Worm (Caenorhabditis elegans) whole organism, early embryonic: ENCODE measurements around the gene srx-46.

Source experiments
- B0310.2 ChIP-seq: sonication (generic microtip); optimal IDR thresholded peaks from 2 replicates; lab custom pipeline; 2016; ENCODE audit warnings: mild to moderate bottlenecking, missing genetic modification characterization, missing compliant biosample characterization
- F13C5.2 ChIP-seq: sonication (generic microtip); optimal IDR thresholded peaks from 2 replicates; lab custom pipeline; 2017; ENCODE audit warnings: mild to moderate bottlenecking, missing genetic modification characterization, inconsistent platforms, missing compliant biosample characterization
- aly-1 ChIP-seq: sonication (generic microtip); optimal IDR thresholded peaks from 2 replicates; lab custom pipeline; 2016; ENCODE audit warnings: missing genetic modification characterization, missing compliant biosample characterization
- ama-1 ChIP-seq: fragments of 150-350 bp; optimal IDR thresholded peaks from 2 replicates; lab custom pipeline; 2014
- ceh-13 ChIP-seq: fragments of 200-800 bp; sonication (Bioruptor generic); optimal IDR thresholded peaks from 2 replicates; lab custom pipeline; 2018; ENCODE audit warnings: mild to moderate bottlenecking, missing genetic modification characterization, missing compliant biosample characterization
- ceh-36 ChIP-seq: sonication (generic microtip); optimal IDR thresholded peaks from 2 replicates; lab custom pipeline; 2016; ENCODE audit warnings: missing genetic modification characterization, inconsistent platforms, missing compliant biosample characterization
- ets-7 ChIP-seq: sonication (generic microtip); optimal IDR thresholded peaks from 2 replicates; lab custom pipeline; 2016; ENCODE audit warnings: missing genotype, missing genetic modification characterization, missing compliant biosample characterization
- flt-1 ChIP-seq: fragments of 200-800 bp; sonication (Bioruptor generic); IDR thresholded peaks from 2 replicates; pipeline ENCODE4 v1.3.6; 2022; ENCODE audit warnings: missing genetic modification characterization, missing compliant biosample characterization
- hmbx-1 ChIP-seq: sonication (generic microtip); optimal IDR thresholded peaks from 2 replicates; lab custom pipeline; 2016; ENCODE audit warnings: mild to moderate bottlenecking, missing genetic modification characterization, missing compliant biosample characterization
- hmg-4 ChIP-seq: fragments of 200-800 bp; sonication (Bioruptor generic); optimal IDR thresholded peaks from 2 replicates; lab custom pipeline; 2018; ENCODE audit warnings: mild to moderate bottlenecking, missing genetic modification characterization, missing compliant biosample characterization
- hnd-1 ChIP-seq: sonication (generic microtip); optimal IDR thresholded peaks from 2 replicates; lab custom pipeline; 2016; ENCODE audit warnings: missing genetic modification characterization, missing compliant biosample characterization
- pes-1 ChIP-seq: fragments of 200-800 bp; sonication (Bioruptor generic); IDR thresholded peaks from 2 replicates; pipeline ENCODE4 v1.3.6; 2022; ENCODE audit warnings: missing genetic modification reagents, missing genetic modification characterization, missing compliant biosample characterization
- scrt-1 ChIP-seq: fragments of 200-800 bp; sonication (Bioruptor generic); IDR thresholded peaks from 2 replicates; pipeline ENCODE4 v1.3.6; 2022; ENCODE audit warnings: missing genetic modification characterization, missing compliant biosample characterization
- sea-1 ChIP-seq: fragments of 200-800 bp; sonication (Bioruptor generic); conservative IDR thresholded peaks from 2 replicates; pipeline ENCODE4 v1.3.6; 2022; ENCODE audit warnings: missing genetic modification characterization, missing compliant biosample characterization
- tbx-11 ChIP-seq: fragments of 200-800 bp; sonication (Bioruptor generic); IDR thresholded peaks from 2 replicates; pipeline ENCODE4 v1.3.6; 2022; ENCODE audit warnings: missing genetic modification characterization, missing compliant biosample characterization
- tbx-37 ChIP-seq: fragments of 200-800 bp; sonication (Bioruptor generic); conservative IDR thresholded peaks from 2 replicates; pipeline ENCODE4 v1.3.6; 2022; ENCODE audit warnings: missing genetic modification reagents, missing genetic modification characterization, missing compliant biosample characterization
- tra-4 ChIP-seq: sonication (generic microtip); optimal IDR thresholded peaks from 2 replicates; lab custom pipeline; 2017; ENCODE audit warnings: missing genetic modification characterization, missing compliant biosample characterization

srx-46 gene

DNA sequence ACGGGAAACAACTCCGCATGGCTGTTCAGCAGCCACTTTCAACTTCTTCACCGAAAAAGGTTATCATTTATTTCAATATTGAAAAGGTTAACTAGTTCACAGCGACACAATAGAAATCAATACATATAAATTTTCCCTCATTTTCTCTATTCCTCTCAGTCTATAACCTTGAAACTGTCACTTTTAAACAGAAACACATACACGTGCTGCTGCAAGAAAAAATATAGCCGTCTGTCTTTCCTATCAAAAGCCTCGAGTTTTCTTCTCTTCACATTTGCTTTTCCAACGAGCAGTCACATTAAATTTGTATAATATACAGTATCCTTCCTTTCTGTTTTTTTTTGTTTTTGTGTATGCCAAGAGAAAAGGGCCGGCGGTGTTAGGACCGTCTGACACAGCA lies 28.9 kb upstream of the srx-46 start:
- TF ChIP-seq ama-1 (lab: Kevin White, UChicago) (no peak), aly-1 (no peak), hmbx-1 (no peak), sea-1 (no peak)

DNA sequence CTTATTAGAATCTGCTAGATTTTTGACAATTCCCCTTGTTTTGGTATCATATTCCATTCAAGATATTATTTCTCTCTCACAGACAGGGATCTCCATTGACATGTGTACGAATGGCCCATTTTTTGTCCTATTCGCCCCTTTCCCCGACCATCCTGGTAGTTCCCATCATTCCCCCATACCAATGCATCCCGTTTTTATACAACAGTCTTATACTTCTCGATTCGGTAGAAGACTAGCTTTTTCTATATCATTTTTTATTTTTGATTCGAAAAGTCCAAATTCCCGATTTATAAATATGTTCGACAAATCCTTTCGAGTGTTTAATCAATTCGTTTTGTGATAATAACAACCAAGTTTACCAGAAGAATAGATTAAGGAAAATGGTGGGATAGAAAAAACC lies 26.1 kb upstream of the srx-46 start:
- TF ChIP-seq ets-7 (tag; lab: Kevin White, UChicago) (no peak), sea-1 (no peak), flt-1 (GFP tag; lab: Robert Waterston, UW) (no peak), pes-1 (no peak), tbx-11 (GFP tag; lab: Robert Waterston, UW) (no peak), ceh-36 (tag; lab: Kevin White, UChicago) (no peak), ama-1 (lab: Kevin White, UChicago) (no peak), hmg-4 (GFP tag; lab: Kevin White, UChicago) (no peak), tbx-37 (GFP tag; lab: Robert Waterston, UW) (no peak), F13C5.2 (tag; lab: Kevin White, UChicago) (no peak), B0310.2 (tag; lab: Kevin White, UChicago) (no peak), hmbx-1 (no peak)

DNA sequence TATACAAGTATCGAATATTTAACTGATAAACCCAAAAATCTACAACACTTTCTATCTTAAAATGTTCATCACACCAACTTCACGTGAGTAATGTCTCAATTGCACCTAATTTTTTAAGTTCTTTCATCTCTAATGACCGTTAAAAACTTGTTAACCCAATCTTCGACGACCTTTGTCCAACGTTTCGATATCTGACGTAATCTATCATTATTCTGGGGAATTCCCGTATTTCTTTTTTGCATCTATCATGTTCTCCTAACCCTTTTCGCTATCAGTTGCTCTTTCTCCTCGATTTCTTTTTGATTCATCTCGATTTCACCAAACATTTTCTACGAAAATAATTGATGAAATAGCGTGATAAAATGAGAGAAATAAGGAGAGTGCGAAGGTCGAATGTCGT lies 25.4 kb upstream of the srx-46 start:
- TF ChIP-seq ets-7 (tag; lab: Kevin White, UChicago), result no peak
- TF ChIP-seq sea-1, result no peak
- TF ChIP-seq aly-1, result no peak
- TF ChIP-seq tbx-11 (GFP tag; lab: Robert Waterston, UW), result no peak
- TF ChIP-seq hnd-1, result no peak
- no peak for TF ChIP-seq F13C5.2 (tag; lab: Kevin White, UChicago)
- no peak for TF ChIP-seq scrt-1
- TF ChIP-seq B0310.2 (tag; lab: Kevin White, UChicago), result no peak
- no peak for TF ChIP-seq hmg-4 (GFP tag; lab: Kevin White, UChicago)
- TF ChIP-seq hmbx-1, result no peak
- TF ChIP-seq ama-1 (lab: Kevin White, UChicago), result no peak
- no peak for TF ChIP-seq pes-1
- no peak for TF ChIP-seq ceh-36 (tag; lab: Kevin White, UChicago)
- TF ChIP-seq flt-1 (GFP tag; lab: Robert Waterston, UW), result no peak

- TF ChIP-seq pes-1 (no peak), tra-4 (tag; lab: Kevin White, UChicago) (no peak), ceh-36 (tag; lab: Kevin White, UChicago) (no peak), tbx-11 (GFP tag; lab: Robert Waterston, UW) (no peak), ets-7 (tag; lab: Kevin White, UChicago) (no peak), tbx-37 (GFP tag; lab: Robert Waterston, UW) (no peak), hnd-1 (no peak), scrt-1 (no peak), hmbx-1 (no peak), hmg-4 (GFP tag; lab: Kevin White, UChicago) (no peak), F13C5.2 (tag; lab: Kevin White, UChicago) (no peak), aly-1 (no peak), sea-1 (no peak), B0310.2 (tag; lab: Kevin White, UChicago) (no peak), flt-1 (GFP tag; lab: Robert Waterston, UW) (no peak), ama-1 (lab: Kevin White, UChicago) (no peak)
Observed at ce11 chrV:9328670-9329069, 24.4 kb upstream of the srx-46 start, which contains the start of gene K07B1.4. Gene K07B1.4 (plus strand): TSS chrV:9328970.

DNA sequence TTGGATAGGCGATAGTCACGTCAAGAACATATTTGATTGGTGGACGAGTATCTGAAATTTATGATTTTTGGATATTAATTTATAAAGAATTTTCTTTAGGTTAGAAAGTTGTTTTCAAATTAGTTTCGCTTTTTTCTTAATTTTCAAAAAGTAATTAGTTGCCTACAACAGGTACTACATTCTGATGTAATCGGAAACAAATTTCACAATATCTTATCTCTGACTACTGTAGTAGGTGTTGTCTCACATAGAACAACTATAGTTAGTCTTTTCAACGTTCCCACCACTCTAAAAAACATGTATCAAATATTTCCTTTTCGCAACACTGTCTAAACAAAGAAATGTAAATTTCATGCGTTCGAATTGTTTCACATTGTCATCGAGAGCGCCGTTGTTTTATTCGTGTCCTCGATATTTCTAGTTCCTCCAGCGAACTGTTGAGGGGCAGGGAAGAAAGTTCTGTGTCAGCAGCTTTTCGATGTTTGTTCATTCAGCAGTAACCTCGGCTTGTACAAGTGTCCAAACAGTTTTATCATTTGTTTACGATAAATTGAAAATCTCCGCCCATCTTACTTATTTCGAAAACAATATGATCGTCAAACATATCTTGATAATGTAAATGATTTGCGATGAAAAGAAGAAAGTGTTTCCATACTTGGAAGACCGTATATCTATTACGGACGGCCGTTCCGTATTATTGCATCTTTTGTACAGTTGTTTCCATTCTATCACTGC lies 23.6 kb upstream of the srx-46 start:
- no peak for TF ChIP-seq hnd-1
- no peak for TF ChIP-seq pes-1
- TF ChIP-seq tbx-11 (GFP tag; lab: Robert Waterston, UW), result no peak
- no peak for TF ChIP-seq flt-1 (GFP tag; lab: Robert Waterston, UW)
- TF ChIP-seq tra-4 (tag; lab: Kevin White, UChicago), result no peak

DNA sequence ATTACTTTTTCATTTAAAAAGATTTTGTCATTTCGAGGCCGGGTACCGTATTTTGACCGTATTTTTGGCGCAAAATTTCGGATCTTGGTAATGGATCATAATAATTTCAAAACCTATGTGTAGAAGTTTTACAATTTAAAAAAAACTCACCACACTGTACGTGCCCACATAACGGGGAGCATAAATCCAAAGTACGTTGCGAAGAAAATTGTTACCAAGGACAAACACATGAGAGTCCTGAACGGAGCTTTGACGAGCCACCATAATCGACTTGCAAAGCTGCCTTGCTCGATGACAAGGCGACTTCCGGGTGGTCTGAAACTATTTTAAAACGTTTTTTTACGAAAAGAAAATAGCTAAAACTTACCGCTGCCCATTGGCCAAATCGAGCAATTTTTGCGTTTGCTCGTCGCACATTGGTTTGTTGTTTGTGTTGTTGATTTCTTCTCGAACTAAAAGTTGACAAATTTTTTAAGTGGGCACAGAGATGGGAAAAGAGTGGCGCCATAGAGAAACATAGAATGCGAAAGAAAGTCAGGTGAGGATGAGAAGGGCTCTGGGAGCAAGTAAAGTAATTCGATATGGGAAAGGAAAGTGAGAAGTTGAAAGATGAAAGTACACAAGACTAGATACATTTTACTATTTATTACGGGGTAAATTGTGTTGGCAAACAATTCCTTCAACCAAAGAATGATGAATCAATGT lies 20.3 kb upstream of the srx-46 start:
- TF ChIP-seq tbx-37 (GFP tag; lab: Robert Waterston, UW) (no peak), ama-1 (lab: Kevin White, UChicago) (no peak), tbx-11 (GFP tag; lab: Robert Waterston, UW) (no peak), B0310.2 (tag; lab: Kevin White, UChicago) (no peak), hnd-1 (no peak), aly-1 (no peak), F13C5.2 (tag; lab: Kevin White, UChicago) (no peak), ets-7 (tag; lab: Kevin White, UChicago) (no peak), ceh-13 (GFP tag; lab: Kevin White, UChicago) (no peak), hmg-4 (GFP tag; lab: Kevin White, UChicago) (no peak)

DNA sequence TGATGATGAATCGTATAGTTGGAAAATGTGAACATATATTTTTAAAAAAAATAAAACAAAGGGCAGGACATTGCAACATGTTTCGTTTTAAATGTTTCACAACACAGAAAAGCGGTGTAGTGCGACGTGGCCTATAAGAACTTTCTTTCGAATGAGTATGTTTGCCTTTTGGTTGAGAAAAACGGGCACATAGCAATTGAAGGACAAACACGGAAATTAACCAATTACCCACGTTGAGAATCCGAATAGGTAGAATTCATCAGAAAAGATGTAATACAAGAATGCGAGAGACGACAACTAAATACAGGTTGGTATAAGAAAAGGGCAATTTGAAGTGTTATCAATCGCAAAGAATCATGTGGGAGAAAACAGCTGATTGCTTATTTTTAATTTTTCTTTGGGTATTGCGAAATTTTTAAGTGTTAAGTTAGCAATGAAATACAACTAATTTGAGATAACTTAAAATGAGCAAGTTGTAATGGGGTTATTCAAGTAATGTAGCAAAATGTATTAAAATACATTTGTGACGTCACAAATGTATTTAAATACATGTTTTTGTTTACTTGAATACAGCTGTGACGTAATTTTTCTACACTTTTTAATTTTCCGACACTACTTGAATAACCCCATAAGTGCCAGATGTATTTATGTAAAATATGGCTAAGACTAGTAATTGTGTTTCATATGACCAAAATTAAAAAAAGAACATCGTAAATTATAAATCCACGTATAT lies 19.6 kb upstream of the srx-46 start, which contains the start of gene acl-14:
Gene acl-14 (minus strand): TSS at position 316 of the 733 bp plus-strand sequence.
- TF ChIP-seq hmbx-1 (no peak), hmg-4 (GFP tag; lab: Kevin White, UChicago) (no peak), ceh-13 (GFP tag; lab: Kevin White, UChicago) (no peak), flt-1 (GFP tag; lab: Robert Waterston, UW) (no peak), pes-1 (no peak), B0310.2 (tag; lab: Kevin White, UChicago) (no peak), tbx-11 (GFP tag; lab: Robert Waterston, UW) (no peak), tra-4 (tag; lab: Kevin White, UChicago) (no peak), ama-1 (lab: Kevin White, UChicago) (no peak), F13C5.2 (tag; lab: Kevin White, UChicago) (no peak), sea-1 (no peak), tbx-37 (GFP tag; lab: Robert Waterston, UW) (no peak), aly-1 (no peak), ets-7 (tag; lab: Kevin White, UChicago) (no peak), ceh-36 (tag; lab: Kevin White, UChicago) (no peak), scrt-1 (no peak)
